Fruit fly (Drosophila melanogaster): ENCODE results near the gene Peritrophin-15a.
A peak's percentile ranks its signal among the peaks of the same experiment; 100 is the strongest.

- TF ChIP-seq dmrt93B (GFP tag; optimal IDR thresholded peaks at IDR 0.05): peak; percentile 66
- no peak for TF ChIP-seq usp (GFP tag; optimal IDR thresholded peaks at IDR 0.05)
- peak; percentile 66 for TF ChIP-seq sv (GFP tag; optimal IDR thresholded peaks at IDR 0.05)
- TF ChIP-seq ey (GFP tag; optimal IDR thresholded peaks at IDR 0.05): peak; percentile 90
- TF ChIP-seq Hr78 (GFP tag; optimal IDR thresholded peaks at IDR 0.05): no peak
These were observed 33.5 kb downstream of the Peritrophin-15a start, which contains the start of gene CG7627 for dm6 chr2L:8362273-8362954.

Measured in whole organism, wandering third instar larva.